Worm (Caenorhabditis elegans): ENCODE results near the gene T05G5.5.
A peak's percentile ranks its signal among the peaks of the same experiment; 100 is the strongest.

The T05G5.5 gene

DNA sequence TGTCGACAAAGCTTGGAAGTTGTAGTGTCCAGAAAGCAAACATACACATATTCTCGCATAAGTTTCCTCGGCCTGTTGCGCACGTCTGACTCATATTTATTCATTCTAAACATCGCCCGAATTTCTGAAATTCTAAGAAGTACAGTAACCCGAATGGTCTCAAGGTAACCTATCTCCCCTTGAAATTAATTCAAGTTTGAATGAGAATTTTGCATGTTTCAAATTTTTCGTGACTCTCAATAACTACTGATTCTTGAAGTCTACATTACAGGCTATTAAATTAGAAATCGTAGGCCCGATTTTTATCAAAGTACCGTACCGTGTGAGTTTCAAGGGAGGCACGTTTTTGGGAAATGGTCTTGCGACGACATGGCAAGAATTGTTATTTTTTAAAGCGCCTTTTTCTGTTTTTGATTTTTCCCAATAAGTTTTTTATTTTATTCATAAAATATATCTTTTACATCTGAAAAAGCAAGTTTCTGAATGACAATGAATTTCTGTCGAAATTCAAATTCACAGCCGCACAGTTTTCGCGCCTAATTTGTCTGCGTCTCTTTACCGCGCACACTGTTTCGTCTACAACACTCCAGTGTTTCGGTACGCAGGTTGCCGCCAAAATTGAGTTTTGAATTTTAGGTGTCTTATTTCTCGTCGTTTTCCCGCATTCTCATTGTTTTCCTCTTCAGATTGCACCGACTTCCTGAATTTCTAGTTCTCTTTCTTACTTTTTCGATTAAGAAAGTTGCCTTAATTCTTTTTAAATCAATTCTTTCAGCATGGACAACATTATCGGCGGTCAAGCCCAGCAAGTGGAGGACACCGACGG is 42.6 kb upstream of the T05G5.5 start, which contains the start of the genes R10E11.9 and mcm-6:
Gene R10E11.9, minus strand, starts transcription at position 51 of the 826 bp plus-strand sequence.
Gene mcm-6, plus strand, starts transcription at position 776 of the 826 bp plus-strand sequence.
- no peak for TF ChIP-seq egl-43 (GFP tag; IDR thresholded peaks at IDR 0.05)
- TF ChIP-seq lin-1 (GFP tag; IDR thresholded peaks at IDR 0.05), result no peak
- TF ChIP-seq ztf-11 (tag; optimal IDR thresholded peaks at IDR 0.05), result no peak
- TF ChIP-seq nhr-28 (tag; optimal IDR thresholded peaks at IDR 0.05), result peak; percentile 70
- no peak for TF ChIP-seq zip-11 (GFP tag; IDR thresholded peaks at IDR 0.05)
- no peak for TF ChIP-seq F49E8.2 (tag; optimal IDR thresholded peaks at IDR 0.05; ENCODE audit: borderline replicate concordance)
- TF ChIP-seq egl-27 (tag; optimal IDR thresholded peaks at IDR 0.05), result no peak
- no peak for TF ChIP-seq zag-1 (tag; optimal IDR thresholded peaks at IDR 0.05)
- TF ChIP-seq pha-4 (GFP tag; IDR thresholded peaks at IDR 0.05), result no peak
- TF ChIP-seq pha-4 (tag; optimal IDR thresholded peaks at IDR 0.05), result no peak
- TF ChIP-seq ZK546.5 (tag; optimal IDR thresholded peaks at IDR 0.05), result no peak
- peak; percentile 79 for TF ChIP-seq dpl-1 (GFP tag; optimal IDR thresholded peaks at IDR 0.05)
- TF ChIP-seq mdl-1 (tag; optimal IDR thresholded peaks at IDR 0.05), result no peak
- no peak for TF ChIP-seq ceh-20 (GFP tag; IDR thresholded peaks at IDR 0.05)
- TF ChIP-seq daf-12 (tag; optimal IDR thresholded peaks at IDR 0.05), result no peak
- TF ChIP-seq spr-3 (GFP tag; optimal IDR thresholded peaks at IDR 0.05), result no peak
- peak; percentile 62 for TF ChIP-seq unc-130 (GFP tag; optimal IDR thresholded peaks at IDR 0.05)
- no peak for TF ChIP-seq daf-16 (GFP tag; optimal IDR thresholded peaks at IDR 0.05)
- peak; percentile 23 for TF ChIP-seq daf-16 (tag; optimal IDR thresholded peaks at IDR 0.05)
- TF ChIP-seq zfp-2 (tag; optimal IDR thresholded peaks at IDR 0.05), result no peak
- TF ChIP-seq unc-62 (GFP tag; optimal IDR thresholded peaks at IDR 0.05 in 1 of 2), result peak in 1 of 2 experiments; percentile 11
- no peak for TF ChIP-seq unc-62 (tag; optimal IDR thresholded peaks at IDR 0.05)
- no peak for TF ChIP-seq daf-8 (GFP tag; IDR thresholded peaks at IDR 0.05)
- no peak for TF ChIP-seq ceh-28 (tag; optimal IDR thresholded peaks at IDR 0.05)
- no peak for TF ChIP-seq daf-19 (GFP tag; conservative IDR thresholded peaks at IDR 0.05)

DNA sequence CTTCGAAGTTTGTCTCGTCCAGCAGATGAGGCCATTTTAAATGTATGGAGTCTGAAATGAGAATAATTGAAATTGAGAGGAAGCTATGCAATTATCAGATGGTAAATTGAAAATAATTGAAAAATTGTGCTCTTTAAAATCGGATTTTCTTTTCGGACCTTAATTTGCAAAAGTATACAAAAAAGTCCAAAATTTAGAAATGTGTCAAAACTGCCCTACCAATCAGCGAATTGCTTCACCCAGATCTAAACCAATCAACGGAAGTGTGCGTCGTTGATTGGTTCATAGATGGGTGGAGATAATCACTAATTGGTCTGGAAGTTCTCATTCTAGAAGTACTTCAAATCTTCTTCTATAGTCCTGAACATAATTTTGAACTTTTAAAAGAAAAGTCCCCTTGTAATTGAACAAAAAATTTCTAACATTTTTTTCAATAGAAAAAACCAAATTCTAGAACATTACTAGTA is 38.4 kb upstream of the T05G5.5 start, which contains the start of gene R10E11.5:
Gene R10E11.5, minus strand, starts transcription at position 51 of the 467 bp plus-strand sequence.
- TF ChIP-seq madf-5 (GFP tag; IDR thresholded peaks at IDR 0.05) (no peak), egl-43 (GFP tag; IDR thresholded peaks at IDR 0.05) (no peak), Y105C5A.15 (GFP tag; IDR thresholded peaks at IDR 0.05) (no peak), lsy-2 (tag; optimal IDR thresholded peaks at IDR 0.05) (no peak), F37D6.2 (tag; optimal IDR thresholded peaks at IDR 0.05) (no peak), skn-1 (tag; optimal IDR thresholded peaks at IDR 0.05) (no peak), nhr-111 (GFP tag; optimal IDR thresholded peaks at IDR 0.05) (no peak), nhr-11 (tag; optimal IDR thresholded peaks at IDR 0.05) (no peak), nhr-48 (tag; optimal IDR thresholded peaks at IDR 0.05) (no peak), mdt-29 (GFP tag; IDR thresholded peaks at IDR 0.05) (no peak), rbr-2 (tag; optimal IDR thresholded peaks at IDR 0.05) (no peak), nhr-10 (tag; optimal IDR thresholded peaks at IDR 0.05) (no peak), nhr-25 (tag; optimal IDR thresholded peaks at IDR 0.05; ENCODE audit: borderline replicate concordance, insufficient read depth) (no peak), ceh-44 (GFP tag; IDR thresholded peaks at IDR 0.05) (no peak), mxl-3 (GFP tag; optimal IDR thresholded peaks at IDR 0.05) (no peak), snpc-1.2 (GFP tag; IDR thresholded peaks at IDR 0.05) (no peak)

Measured in whole organism, L4 larva.